Worm (Caenorhabditis elegans): ENCODE results near the gene rrp-8.

ce11 chrIV:386576-386975 is 9.8 kb upstream of the rrp-8 start, which contains the start of gene T07A9.14:
- no peak for TF ChIP-seq ztf-29 (GFP tag; IDR thresholded peaks at IDR 0.05)
- TF ChIP-seq flt-1 (GFP tag; IDR thresholded peaks at IDR 0.05) = no peak
- TF ChIP-seq ztf-23 (GFP tag; IDR thresholded peaks at IDR 0.05) = no peak

Measured in whole organism, midembryonic.